Worm (Caenorhabditis elegans) whole organism, L3 larva: ENCODE data around the gene C28C12.12.

Source experiments
- ZK546.5 ChIP-seq: sonication (generic microtip); optimal IDR thresholded peaks from 2 replicates; lab custom pipeline; 2017; ENCODE audit warnings: missing biosample characterization, missing genetic modification characterization
- ceh-16 ChIP-seq: sonication (generic microtip); optimal IDR thresholded peaks from 2 replicates; lab custom pipeline; 2017; ENCODE audit warnings: missing biosample characterization, missing genetic modification characterization
- ceh-9 ChIP-seq: sonication (generic microtip); optimal IDR thresholded peaks from 2 replicates; lab custom pipeline; 2018; ENCODE audit warnings: missing biosample characterization, missing genetic modification characterization
- nhr-76 ChIP-seq: fragments of 150-350 bp; sonication (generic microtip); optimal IDR thresholded peaks from 5 replicates; lab custom pipeline; 2014; ENCODE audit warnings: missing biosample characterization, missing genetic modification characterization
- ztf-11 ChIP-seq: fragments of 150-350 bp; optimal IDR thresholded peaks from 2 replicates; lab custom pipeline; 2014; ENCODE audit warnings: missing biosample characterization, missing genetic modification characterization

DNA sequence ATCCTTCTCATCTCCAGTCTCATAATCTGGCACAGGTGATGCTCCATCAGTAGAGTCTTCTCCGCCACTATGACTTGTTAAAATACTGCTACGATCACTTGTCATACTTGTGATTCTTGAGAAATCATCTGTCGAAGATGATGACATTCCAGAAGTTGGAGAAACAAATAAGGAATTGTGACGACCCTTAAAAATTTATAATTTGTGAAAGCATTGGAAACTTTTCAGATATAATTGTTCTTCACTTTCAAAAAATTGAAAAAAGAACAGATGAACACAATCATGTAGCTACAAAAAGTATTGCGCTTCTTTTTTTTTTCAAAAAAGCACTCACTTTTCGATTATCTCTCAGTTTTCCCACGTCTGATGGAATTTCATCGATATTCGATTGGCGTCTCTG lies 9.9 kb upstream of the C28C12.12 start:
- TF ChIP-seq ceh-9 (tag; lab: Kevin White, UChicago) (no peak), nhr-76 (tag; lab: Kevin White, UChicago) (no peak), ceh-16 (tag; lab: Kevin White, UChicago) (no peak), ZK546.5 (no peak), ztf-11 (tag; lab: Kevin White, UChicago) (no peak)
